Fruit fly (Drosophila melanogaster): ENCODE measurements around the gene CG43115.
A peak's percentile ranks its signal among the peaks of the same experiment; 100 is the strongest.

Gene CG43115

DNA sequence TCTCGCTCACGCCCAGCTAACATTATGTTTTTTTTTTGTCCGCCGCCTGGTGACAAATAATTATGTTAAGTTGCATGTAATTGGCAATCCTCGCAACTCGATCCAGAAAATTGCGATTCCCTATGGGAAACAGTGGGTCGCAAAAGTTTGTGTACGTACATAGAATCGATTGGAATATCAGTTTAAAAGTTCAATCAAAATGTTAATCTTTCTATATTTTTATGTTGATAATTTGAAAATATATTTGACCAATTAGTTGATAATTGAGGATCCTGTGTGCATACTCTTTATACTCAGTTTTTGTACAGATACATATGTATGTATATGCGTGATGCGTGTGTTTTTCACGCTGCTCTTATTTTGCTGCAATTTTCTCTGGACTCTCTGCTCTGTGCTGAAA, 38.4 kb downstream of the CG43115 start:
- TF ChIP-seq HLH106 (tag; optimal IDR thresholded peaks at IDR 0.05) = peak; percentile 56
- peak; percentile 36 for TF ChIP-seq fru (GFP tag; optimal IDR thresholded peaks at IDR 0.05)
- TF ChIP-seq sv (GFP tag; optimal IDR thresholded peaks at IDR 0.05) = no peak
- TF ChIP-seq rgr (GFP tag; optimal IDR thresholded peaks at IDR 0.05) = peak; percentile 18
- peak; percentile 25 for TF ChIP-seq tai (GFP tag; optimal IDR thresholded peaks at IDR 0.05)
- peak; percentile 10 for TF ChIP-seq h (GFP tag; optimal IDR thresholded peaks at IDR 0.05)
- TF ChIP-seq OdsH (GFP tag; optimal IDR thresholded peaks at IDR 0.05) = peak; percentile 3
- no peak for TF ChIP-seq sage (GFP tag; optimal IDR thresholded peaks at IDR 0.05)
- no peak for TF ChIP-seq Hnf4 (GFP tag; optimal IDR thresholded peaks at IDR 0.05)
- TF ChIP-seq ey (GFP tag; optimal IDR thresholded peaks at IDR 0.05) = peak; percentile 5
- TF ChIP-seq Rel (GFP tag; optimal IDR thresholded peaks at IDR 0.05) = no peak
- TF ChIP-seq Rel (tag; optimal IDR thresholded peaks at IDR 0.05) = no peak
- TF ChIP-seq foxo (GFP tag; optimal IDR thresholded peaks at IDR 0.05) = peak in 1 of 2 experiments; percentile 32

DNA sequence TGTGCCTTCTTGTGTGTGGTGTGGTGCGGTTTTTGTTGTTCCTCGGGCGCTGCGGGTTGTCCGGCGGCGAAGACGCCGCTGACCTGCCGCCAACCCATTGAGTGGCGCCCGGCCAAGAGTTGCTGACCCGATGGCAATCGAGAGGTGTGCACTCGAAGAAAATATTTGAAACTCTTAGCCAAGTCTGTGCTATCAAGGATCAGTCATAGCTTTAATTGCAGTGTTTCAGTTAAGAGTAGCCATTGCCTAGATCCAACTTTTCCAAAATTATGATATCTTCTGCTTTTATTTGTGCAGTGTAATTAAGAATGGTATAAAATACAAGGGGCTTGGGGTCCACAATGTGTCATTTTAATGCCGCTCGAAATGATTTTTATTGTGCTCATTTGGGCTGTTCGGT, 41.6 kb downstream of the CG43115 start:
- no peak for TF ChIP-seq CG9705 (GFP tag; optimal IDR thresholded peaks at IDR 0.05)
- TF ChIP-seq Dfd (GFP tag; optimal IDR thresholded peaks at IDR 0.05) = no peak
- TF ChIP-seq sv (GFP tag; optimal IDR thresholded peaks at IDR 0.05) = no peak
- TF ChIP-seq psq (GFP tag; optimal IDR thresholded peaks at IDR 0.05) = peak; percentile 54
- no peak for TF ChIP-seq Dif (GFP tag; optimal IDR thresholded peaks at IDR 0.05; ENCODE audit: partially characterized antibody)
- no peak for TF ChIP-seq CG32264 (GFP tag; optimal IDR thresholded peaks at IDR 0.05)
- peak; percentile 48 for TF ChIP-seq ey (GFP tag; optimal IDR thresholded peaks at IDR 0.05)
- TF ChIP-seq tai (GFP tag; optimal IDR thresholded peaks at IDR 0.05) = no peak
- peak in 1 of 2 experiments; percentile 67 for TF ChIP-seq foxo (GFP tag; optimal IDR thresholded peaks at IDR 0.05)
- TF ChIP-seq pan (optimal IDR thresholded peaks at IDR 0.05) = no peak
- TF ChIP-seq Hr83 (GFP tag; optimal IDR thresholded peaks at IDR 0.05; ENCODE audit: poor library complexity, severe bottlenecking) = no peak
- no peak for TF ChIP-seq GATAd (GFP tag; optimal IDR thresholded peaks at IDR 0.05)
- TF ChIP-seq Hr78 (GFP tag; optimal IDR thresholded peaks at IDR 0.05) = no peak
- TF ChIP-seq Myc (optimal IDR thresholded peaks at IDR 0.05) = no peak
- TF ChIP-seq dl (GFP tag; optimal IDR thresholded peaks at IDR 0.05; ENCODE audit: insufficient read depth in 1 of 2, partially characterized antibody in 2 of 2) = no peak
- no peak for TF ChIP-seq brk (GFP tag; optimal IDR thresholded peaks at IDR 0.05)
- peak; percentile 70 for TF ChIP-seq fru (GFP tag; optimal IDR thresholded peaks at IDR 0.05)
- no peak for TF ChIP-seq CrebA (GFP tag; optimal IDR thresholded peaks at IDR 0.05; ENCODE audit: borderline replicate concordance)
- TF ChIP-seq lola (GFP tag; optimal IDR thresholded peaks at IDR 0.05) = no peak
- peak; percentile 64 for TF ChIP-seq br (GFP tag; optimal IDR thresholded peaks at IDR 0.05)
- no peak for TF ChIP-seq Mio (GFP tag; optimal IDR thresholded peaks at IDR 0.05)
- peak; percentile 28 for TF ChIP-seq Jra (GFP tag; optimal IDR thresholded peaks at IDR 0.05)
- no peak for TF ChIP-seq Abd-B (GFP tag; optimal IDR thresholded peaks at IDR 0.05)
- no peak for TF ChIP-seq dsf (GFP tag; optimal IDR thresholded peaks at IDR 0.05; ENCODE audit: borderline replicate concordance)
- TF ChIP-seq N (GFP tag; optimal IDR thresholded peaks at IDR 0.05) = no peak
- TF ChIP-seq h (GFP tag; optimal IDR thresholded peaks at IDR 0.05) = peak; percentile 70
- TF ChIP-seq Sp1 (GFP tag; optimal IDR thresholded peaks at IDR 0.05) = peak; percentile 59
- TF ChIP-seq rgr (GFP tag; optimal IDR thresholded peaks at IDR 0.05) = peak; percentile 61
- peak; percentile 71 for TF ChIP-seq HLH106 (tag; optimal IDR thresholded peaks at IDR 0.05)
- peak; percentile 50 for TF ChIP-seq dmrt93B (GFP tag; optimal IDR thresholded peaks at IDR 0.05)
- no peak for TF ChIP-seq jim (GFP tag; optimal IDR thresholded peaks at IDR 0.05)
- no peak for TF ChIP-seq Rel (GFP tag; optimal IDR thresholded peaks at IDR 0.05)
- no peak for TF ChIP-seq Rel (tag; optimal IDR thresholded peaks at IDR 0.05)
- peak; percentile 68 for TF ChIP-seq Hnf4 (GFP tag; optimal IDR thresholded peaks at IDR 0.05)
- no peak for TF ChIP-seq sage (GFP tag; optimal IDR thresholded peaks at IDR 0.05)
- peak; percentile 65 for TF ChIP-seq OdsH (GFP tag; optimal IDR thresholded peaks at IDR 0.05)
- no peak for TF ChIP-seq Vsx2 (GFP tag; optimal IDR thresholded peaks at IDR 0.05; ENCODE audit: partially characterized antibody)
- TF ChIP-seq usp (GFP tag; optimal IDR thresholded peaks at IDR 0.05) = no peak
- TF ChIP-seq woc (GFP tag; optimal IDR thresholded peaks at IDR 0.05) = peak; percentile 44

DNA sequence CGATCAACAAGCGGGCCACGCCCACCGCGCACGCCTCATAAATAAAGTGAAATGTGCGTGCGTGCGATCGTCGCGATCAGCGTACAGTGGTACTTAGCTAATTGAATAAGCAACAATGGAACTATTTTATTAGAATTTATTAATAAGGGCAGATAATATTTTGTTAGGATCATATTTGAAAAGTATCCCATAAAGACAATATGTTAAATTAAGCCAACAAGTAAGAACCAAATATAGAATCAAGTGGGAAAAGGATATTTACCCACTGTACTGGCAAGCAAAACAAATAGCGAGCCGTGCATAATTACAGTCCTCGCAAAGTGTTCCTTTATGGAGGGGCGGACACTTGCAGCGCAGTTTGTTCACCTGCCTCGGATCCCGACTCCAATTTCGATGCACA, 44.1 kb downstream of the CG43115 start:
- TF ChIP-seq OdsH (GFP tag; optimal IDR thresholded peaks at IDR 0.05) (peak; percentile 51), Hr78 (GFP tag; optimal IDR thresholded peaks at IDR 0.05) (no peak), CG9705 (GFP tag; optimal IDR thresholded peaks at IDR 0.05) (no peak), br (GFP tag; optimal IDR thresholded peaks at IDR 0.05) (peak; percentile 47), pan (optimal IDR thresholded peaks at IDR 0.05) (no peak), Dfd (GFP tag; optimal IDR thresholded peaks at IDR 0.05) (no peak), Vsx2 (GFP tag; optimal IDR thresholded peaks at IDR 0.05; ENCODE audit: partially characterized antibody) (no peak), Myc (optimal IDR thresholded peaks at IDR 0.05) (no peak), Mio (GFP tag; optimal IDR thresholded peaks at IDR 0.05) (no peak), ey (GFP tag; optimal IDR thresholded peaks at IDR 0.05) (peak; percentile 30), fru (GFP tag; optimal IDR thresholded peaks at IDR 0.05) (peak; percentile 42), jim (GFP tag; optimal IDR thresholded peaks at IDR 0.05) (no peak), Jra (GFP tag; optimal IDR thresholded peaks at IDR 0.05) (no peak), dl (GFP tag; optimal IDR thresholded peaks at IDR 0.05; ENCODE audit: insufficient read depth in 1 of 2, partially characterized antibody in 2 of 2) (no peak), sage (GFP tag; optimal IDR thresholded peaks at IDR 0.05) (no peak), dsf (GFP tag; optimal IDR thresholded peaks at IDR 0.05; ENCODE audit: borderline replicate concordance) (no peak), lola (GFP tag; optimal IDR thresholded peaks at IDR 0.05) (no peak), Dif (GFP tag; optimal IDR thresholded peaks at IDR 0.05; ENCODE audit: partially characterized antibody) (no peak), Hr83 (GFP tag; optimal IDR thresholded peaks at IDR 0.05; ENCODE audit: poor library complexity, severe bottlenecking) (no peak), rgr (GFP tag; optimal IDR thresholded peaks at IDR 0.05) (peak; percentile 42), brk (GFP tag; optimal IDR thresholded peaks at IDR 0.05) (no peak), HLH106 (tag; optimal IDR thresholded peaks at IDR 0.05) (peak; percentile 51), CrebA (GFP tag; optimal IDR thresholded peaks at IDR 0.05; ENCODE audit: borderline replicate concordance) (no peak), Hnf4 (GFP tag; optimal IDR thresholded peaks at IDR 0.05) (peak; percentile 27), psq (GFP tag; optimal IDR thresholded peaks at IDR 0.05) (peak; percentile 17), foxo (GFP tag; optimal IDR thresholded peaks at IDR 0.05) (peak in 1 of 2 experiments; percentile 60), dmrt93B (GFP tag; optimal IDR thresholded peaks at IDR 0.05) (peak; percentile 18), tai (GFP tag; optimal IDR thresholded peaks at IDR 0.05) (no peak), CG32264 (GFP tag; optimal IDR thresholded peaks at IDR 0.05) (no peak), N (GFP tag; optimal IDR thresholded peaks at IDR 0.05) (no peak), Rel (GFP tag; optimal IDR thresholded peaks at IDR 0.05) (no peak), Rel (tag; optimal IDR thresholded peaks at IDR 0.05) (no peak), Sp1 (GFP tag; optimal IDR thresholded peaks at IDR 0.05) (peak; percentile 44), sv (GFP tag; optimal IDR thresholded peaks at IDR 0.05) (no peak), h (GFP tag; optimal IDR thresholded peaks at IDR 0.05) (peak; percentile 61)
